Worm (Caenorhabditis elegans) whole organism, L1 larva: ENCODE results near the gene dyla-1.
A peak's percentile ranks its signal among the peaks of the same experiment; 100 is the strongest.

ENCODE experiments used
- C04F5.9 ChIP-seq: sonication (generic microtip); optimal IDR thresholded peaks from 2 replicates; lab custom pipeline; 2016; ENCODE audit warnings: missing genetic modification characterization, missing compliant biosample characterization
- C16A3.4 ChIP-seq: fragments of 150-350 bp; optimal IDR thresholded peaks from 2 replicates; lab custom pipeline; 2014; ENCODE audit warnings: missing biosample characterization, missing genetic modification characterization
- Y116A8C.19 ChIP-seq: sonication (generic microtip); optimal IDR thresholded peaks from 2 replicates; lab custom pipeline; 2016; ENCODE audit warnings: missing compliant biosample characterization, missing genetic modification characterization, borderline replicate concordance
- alr-1 ChIP-seq: fragments of 200-800 bp; sonication (Bioruptor generic); optimal IDR thresholded peaks from 2 replicates; lab custom pipeline; 2018; ENCODE audit warnings: borderline replicate concordance, mild to moderate bottlenecking, missing genetic modification characterization, missing compliant biosample characterization
- aly-2 ChIP-seq: fragments of 150-350 bp; optimal IDR thresholded peaks from 2 replicates; lab custom pipeline; 2014; ENCODE audit warnings: missing biosample characterization, missing genetic modification characterization
- ama-1 ChIP-seq: fragments of 150-350 bp; optimal IDR thresholded peaks from 2 replicates; lab custom pipeline; 2014
- blmp-1 ChIP-seq: fragments of 150-350 bp; optimal IDR thresholded peaks from 2 replicates; lab custom pipeline; 2014; ENCODE audit warnings: missing biosample characterization, missing genetic modification characterization
- ceh-8 ChIP-seq: fragments of 200-800 bp; sonication (Bioruptor generic); optimal IDR thresholded peaks from 2 replicates; lab custom pipeline; 2018; ENCODE audit warnings: mild to moderate bottlenecking, missing genetic modification characterization, moderate library complexity, missing compliant biosample characterization
- ceh-82 ChIP-seq, 3 experiments: fragments of 150-350 bp in 1 of 3; sonication (generic microtip) in 2 of 3; optimal IDR thresholded peaks; 2 replicates each; lab custom pipeline; 2014 to 2017; ENCODE audit warnings: missing biosample characterization in 3 of 3, missing genetic modification characterization in 3 of 3
- dsc-1 ChIP-seq: sonication (generic microtip); optimal IDR thresholded peaks from 2 replicates; lab custom pipeline; 2016; ENCODE audit warnings: mild to moderate bottlenecking, missing genetic modification characterization, missing compliant biosample characterization
- efl-1 ChIP-seq, 4 experiments: fragments of 150-350 bp; optimal IDR thresholded peaks in 3 of 4; peaks in 1 of 4; 1 replicate in 1 of 4; 2 replicates in 3 of 4; lab custom pipeline; 2014; ENCODE audit warnings: missing biosample characterization in 2 of 4, missing genetic modification characterization in 2 of 4, missing genetic modification reagents in 2 of 4
- elt-3 ChIP-seq, 6 experiments: fragments of 150-350 bp in 1 of 6; sonication (generic microtip); optimal IDR thresholded peaks; 2 replicates each; lab custom pipeline; 2017 to 2018; ENCODE audit warnings: missing biosample characterization in 6 of 6, missing genetic modification characterization in 6 of 6, inconsistent platforms in 1 of 6
- fkh-10 ChIP-seq: sonication (generic microtip); optimal IDR thresholded peaks from 2 replicates; lab custom pipeline; 2017; ENCODE audit warnings: missing biosample characterization, missing genetic modification reagents, missing genetic modification characterization
- grh-1 ChIP-seq: fragments of 200-800 bp; sonication (Bioruptor generic); IDR thresholded peaks from 2 replicates; pipeline ENCODE4 v1.3.6; 2022; ENCODE audit warnings: missing genetic modification reagents, missing genetic modification characterization, missing compliant biosample characterization
- hpl-2 ChIP-seq: fragments of 150-350 bp; optimal IDR thresholded peaks from 2 replicates; lab custom pipeline; 2014; ENCODE audit warnings: missing biosample characterization, missing genetic modification reagents, missing genetic modification characterization
- irx-1 ChIP-seq: sonication (generic microtip); optimal IDR thresholded peaks from 2 replicates; lab custom pipeline; 2016; ENCODE audit warnings: missing genetic modification characterization, missing compliant biosample characterization
- jun-1 ChIP-seq: fragments of 150-350 bp; optimal IDR thresholded peaks from 2 replicates; lab custom pipeline; 2014; ENCODE audit warnings: missing biosample characterization, missing genetic modification reagents, missing genetic modification characterization
- lin-13 ChIP-seq: fragments of 150-350 bp; optimal IDR thresholded peaks from 2 replicates; lab custom pipeline; 2014; ENCODE audit warnings: missing biosample characterization, missing genetic modification reagents, missing genetic modification characterization
- lin-14 ChIP-seq: fragments of 200-800 bp; sonication (Bioruptor generic); optimal IDR thresholded peaks from 2 replicates; lab custom pipeline; 2018; ENCODE audit warnings: mild to moderate bottlenecking, missing genetic modification characterization, moderate library complexity, missing compliant biosample characterization
- lin-39 ChIP-seq: fragments of 150-350 bp; optimal IDR thresholded peaks from 2 replicates; lab custom pipeline; 2014; ENCODE audit warnings: missing biosample characterization, missing genetic modification reagents, missing genetic modification characterization
- nhr-11 ChIP-seq: fragments of 150-350 bp; optimal IDR thresholded peaks from 2 replicates; lab custom pipeline; 2014; ENCODE audit warnings: missing biosample characterization, missing genetic modification characterization
- nhr-20 ChIP-seq: sonication (generic microtip); optimal IDR thresholded peaks from 2 replicates; lab custom pipeline; 2016; ENCODE audit warnings: mild to moderate bottlenecking, missing genetic modification characterization, missing compliant biosample characterization
- nhr-76 ChIP-seq: sonication (generic microtip); optimal IDR thresholded peaks from 2 replicates; lab custom pipeline; 2017; ENCODE audit warnings: missing biosample characterization, missing genetic modification characterization
- nhr-77 ChIP-seq: fragments of 150-350 bp; optimal IDR thresholded peaks from 2 replicates; lab custom pipeline; 2014; ENCODE audit warnings: missing biosample characterization, missing genetic modification characterization
- pag-3 ChIP-seq: sonication (generic microtip); optimal IDR thresholded peaks from 2 replicates; lab custom pipeline; 2017; ENCODE audit warnings: missing genetic modification characterization, mild to moderate bottlenecking, missing compliant biosample characterization, antibody characterized with exemption, borderline replicate concordance; ENCODE audit not compliant: insufficient read depth
- sptf-1 ChIP-seq: fragments of 150-350 bp; optimal IDR thresholded peaks from 2 replicates; lab custom pipeline; 2014; ENCODE audit warnings: missing biosample characterization, missing genetic modification characterization
- sup-37 ChIP-seq: fragments of 200-800 bp; sonication (Bioruptor generic); optimal IDR thresholded peaks from 2 replicates; lab custom pipeline; 2018; ENCODE audit warnings: mild to moderate bottlenecking, missing genetic modification characterization, missing compliant biosample characterization
- tbx-2 ChIP-seq: sonication (generic microtip); optimal IDR thresholded peaks from 2 replicates; lab custom pipeline; 2016; ENCODE audit warnings: missing genetic modification characterization, missing compliant biosample characterization
- unc-30 ChIP-seq: sonication (generic microtip); optimal IDR thresholded peaks from 2 replicates; lab custom pipeline; 2017; ENCODE audit warnings: missing biosample characterization, missing genetic modification characterization
- unc-62 ChIP-seq: fragments of 150-350 bp; optimal IDR thresholded peaks from 2 replicates; lab custom pipeline; 2014; ENCODE audit warnings: missing biosample characterization, missing genetic modification reagents, missing genetic modification characterization
- unc-98 ChIP-seq: fragments of 200-800 bp; sonication (Bioruptor generic); IDR thresholded peaks from 2 replicates; pipeline ENCODE4 v1.3.6; 2022; ENCODE audit warnings: missing genetic modification characterization, missing compliant biosample characterization
- zag-1 ChIP-seq: fragments of 150-350 bp; optimal IDR thresholded peaks from 2 replicates; lab custom pipeline; 2014; ENCODE audit warnings: missing biosample characterization, missing genetic modification characterization

Gene dyla-1

ce11 chrX:16815508-16815907 is 25.3 kb upstream of the dyla-1 start (continued):
- TF ChIP-seq nhr-77 (tag; lab: Kevin White, UChicago), result no peak
- no peak for TF ChIP-seq nhr-11 (tag; lab: Kevin White, UChicago)
- no peak for TF ChIP-seq C04F5.9 (tag; lab: Kevin White, UChicago)
- TF ChIP-seq nhr-76 (tag; lab: Kevin White, UChicago), result no peak
- TF ChIP-seq dsc-1 (tag; lab: Kevin White, UChicago), result peak; percentile 95
- TF ChIP-seq ama-1 (lab: Kevin White, UChicago), result no peak
- TF ChIP-seq jun-1 (tag; lab: Kevin White, UChicago), result no peak
- TF ChIP-seq sup-37 (GFP tag; lab: Kevin White, UChicago), result no peak
- TF ChIP-seq unc-98 (GFP tag; lab: Robert Waterston, UW), result peak; percentile 45; the same call in 1 of the 2 replicates
- TF ChIP-seq ceh-82 (tag; optimal IDR thresholded peaks at IDR 0.05; lab: Kevin White, UChicago), result no peak
- no peak for TF ChIP-seq zag-1 (tag; lab: Kevin White, UChicago)
- no peak for TF ChIP-seq alr-1
- peak; percentile 68 for TF ChIP-seq pag-3
- TF ChIP-seq, all 84 proteins: peak for 20

DNA sequence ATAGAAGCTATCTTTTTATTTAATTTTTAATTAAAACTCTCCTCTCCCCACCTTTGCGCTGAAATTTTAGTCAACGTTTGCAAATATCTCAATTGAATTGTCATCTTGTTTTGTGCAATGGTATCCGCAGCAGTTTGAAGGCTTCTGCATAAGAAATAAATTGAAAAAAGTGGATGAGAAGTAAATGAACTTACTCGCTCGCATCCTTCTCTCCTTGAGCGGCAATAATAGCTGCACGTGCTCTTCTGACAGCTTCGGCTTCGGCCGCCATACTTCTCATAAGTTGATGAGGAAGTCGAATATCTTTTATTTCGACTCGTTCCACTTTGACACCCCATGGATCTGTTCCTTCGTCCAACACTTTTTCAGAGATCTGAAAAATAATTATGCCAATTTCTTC is 24.0 kb upstream of the dyla-1 start:
- peak; percentile 51 for TF ChIP-seq lin-14 (GFP tag; lab: Kevin White, UChicago)
- TF ChIP-seq dsc-1 (tag; lab: Kevin White, UChicago), result no peak
- TF ChIP-seq fkh-10 (GFP tag; lab: Kevin White, UChicago), result peak; percentile 34
- no peak for TF ChIP-seq Y116A8C.19 (tag; lab: Kevin White, UChicago)
- no peak for TF ChIP-seq tbx-2 (tag; lab: Kevin White, UChicago)
- TF ChIP-seq efl-1 (optimal IDR thresholded peaks at IDR 0.05; lab: Kevin White, UChicago), result no peak
- TF ChIP-seq efl-1 (GFP tag; optimal IDR thresholded peaks at IDR 0.05 in 1 of 2; lab: Kevin White, UChicago), result no peak
- no peak for TF ChIP-seq blmp-1 (tag; lab: Kevin White, UChicago)
- no peak for TF ChIP-seq hpl-2 (GFP tag; lab: Kevin White, UChicago)
- TF ChIP-seq ceh-8 (GFP tag; lab: Kevin White, UChicago), result no peak
- TF ChIP-seq lin-13 (GFP tag; lab: Kevin White, UChicago), result no peak
- TF ChIP-seq, all 84 proteins: peak for 2

- TF ChIP-seq nhr-77 (tag; lab: Kevin White, UChicago), result no peak
- no peak for TF ChIP-seq pag-3
- no peak for TF ChIP-seq efl-1 (optimal IDR thresholded peaks at IDR 0.05; lab: Kevin White, UChicago)
- peak in 1 of 2 experiments; percentile 56 for TF ChIP-seq efl-1 (GFP tag; optimal IDR thresholded peaks at IDR 0.05 in 1 of 2; lab: Kevin White, UChicago)
Observed at ce11 chrX:16818271-16818670, 22.6 kb upstream of the dyla-1 start.

- TF ChIP-seq aly-2 (tag; lab: Kevin White, UChicago) (no peak), lin-39 (tag; lab: Kevin White, UChicago) (no peak), fkh-10 (GFP tag; lab: Kevin White, UChicago) (no peak), C16A3.4 (tag; lab: Kevin White, UChicago) (no peak), grh-1 (GFP tag; lab: Robert Waterston, UW) (no peak), unc-30 (tag; lab: Kevin White, UChicago) (no peak), sptf-1 (tag; lab: Kevin White, UChicago) (no peak), unc-62 (GFP tag; lab: Kevin White, UChicago) (no peak), pag-3 (no peak), elt-3 (tag; optimal IDR thresholded peaks at IDR 0.05; lab: Kevin White, UChicago) (no peak), irx-1 (tag; lab: Kevin White, UChicago) (no peak)
Observed at ce11 chrX:16821533-16821932, 19.3 kb upstream of the dyla-1 start.

ce11 chrX:16825358-16825757 is 15.5 kb upstream of the dyla-1 start, which contains the start of gene sto-5:
sto-5 (minus strand) TSS chrX:16825458.
- no peak for TF ChIP-seq nhr-20
